Worm (Caenorhabditis elegans): ENCODE measurements around the gene pqn-42.

Gene pqn-42

DNA sequence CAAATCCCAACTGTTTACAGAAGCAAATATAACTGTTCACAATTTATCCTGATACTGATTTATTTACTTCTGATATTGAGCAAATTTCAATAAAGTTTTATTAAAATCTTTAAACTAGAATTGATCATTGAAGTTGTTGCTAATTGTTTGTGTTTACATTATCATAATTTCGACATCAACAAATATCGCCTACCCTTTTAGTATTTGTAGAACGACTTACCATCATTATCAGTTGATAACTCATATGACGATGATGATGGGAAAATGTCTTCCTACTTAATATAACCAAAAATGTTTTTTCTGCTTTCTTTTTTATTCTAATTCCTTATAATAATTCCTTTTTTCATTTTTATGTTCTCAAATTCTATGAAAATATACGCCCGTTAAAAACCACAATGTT is 38.1 kb downstream of the pqn-42 start:
- TF ChIP-seq nhr-90 (tag; optimal IDR thresholded peaks at IDR 0.05) (no peak), tbx-9 (tag; optimal IDR thresholded peaks at IDR 0.05; ENCODE audit: borderline replicate concordance) (no peak), ekl-4 (GFP tag; IDR thresholded peaks at IDR 0.05) (no peak), madf-8 (GFP tag; conservative IDR thresholded peaks at IDR 0.05) (no peak), bed-1 (GFP tag; IDR thresholded peaks at IDR 0.05) (no peak), madf-3 (GFP tag; IDR thresholded peaks at IDR 0.05) (no peak), lin-40 (tag; optimal IDR thresholded peaks at IDR 0.05) (no peak), F52B5.7 (tag; optimal IDR thresholded peaks at IDR 0.05) (no peak), cebp-2 (GFP tag; IDR thresholded peaks at IDR 0.05) (no peak), C17E4.6 (GFP tag; IDR thresholded peaks at IDR 0.05) (no peak)

DNA sequence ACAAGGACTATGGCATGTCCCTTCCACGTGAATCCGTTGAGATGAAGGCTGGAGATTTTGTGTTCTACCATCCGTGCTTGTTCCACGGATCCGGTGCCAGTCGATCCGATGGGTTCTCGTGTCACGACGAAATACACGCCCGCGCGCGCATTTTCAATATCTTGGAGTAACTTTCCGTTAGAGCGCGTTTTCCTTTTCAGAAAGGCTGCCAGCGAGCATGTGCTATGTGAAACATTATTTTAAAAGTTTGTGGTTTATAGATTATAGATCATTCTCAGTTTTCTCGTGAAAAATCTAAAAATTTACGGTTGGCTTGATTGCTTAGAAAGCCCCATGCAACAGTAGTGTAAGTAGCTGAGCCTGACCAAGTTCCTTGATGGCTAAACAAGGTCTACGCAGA is 39.9 kb downstream of the pqn-42 start, which contains the start of gene fbxc-20:
fbxc-20 (plus strand) TSS at position 301 of the 400 bp plus-strand sequence.
- TF ChIP-seq Y53F4B.3 (GFP tag; IDR thresholded peaks at IDR 0.05) (no peak), nhr-80 (tag; optimal IDR thresholded peaks at IDR 0.05) (no peak), ama-1 (optimal IDR thresholded peaks at IDR 0.05) (no peak), ama-1 (GFP tag; optimal IDR thresholded peaks at IDR 0.05) (no peak)

DNA sequence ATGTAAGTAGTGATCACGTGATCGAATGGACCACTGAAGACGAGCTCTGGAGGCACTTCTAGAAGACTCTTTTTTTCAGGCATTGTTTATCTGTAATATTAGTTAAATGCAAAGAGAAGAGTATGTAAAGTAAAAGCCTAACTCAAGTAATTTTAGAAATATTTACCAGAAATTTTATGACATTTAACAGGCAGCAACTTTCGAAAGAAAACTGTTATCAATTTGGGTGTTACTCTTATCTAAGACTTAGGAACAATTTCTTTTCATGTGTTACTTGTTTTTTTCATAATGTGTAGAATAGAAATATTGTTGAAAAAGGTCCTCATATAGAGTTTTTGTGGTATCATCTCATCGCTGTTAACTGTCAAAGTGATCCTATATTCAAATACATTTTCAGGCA is 40.9 kb downstream of the pqn-42 start, which contains the start of the genes F42G2.5 and F42G2.7:
F42G2.5 (minus strand) TSS at position 101 of the 400 bp plus-strand sequence.
F42G2.7 (plus strand) TSS at position 270 of the 400 bp plus-strand sequence.
- TF ChIP-seq F55B11.4 (tag; optimal IDR thresholded peaks at IDR 0.05; ENCODE audit: borderline replicate concordance, insufficient read depth) (no peak), athp-1 (tag; optimal IDR thresholded peaks at IDR 0.05) (no peak), lin-35 (GFP tag; optimal IDR thresholded peaks at IDR 0.05) (no peak), dox-1 (GFP tag; IDR thresholded peaks at IDR 0.05) (no peak), ceh-100 (GFP tag; IDR thresholded peaks at IDR 0.05) (no peak), F23B12.7 (tag; optimal IDR thresholded peaks at IDR 0.05; ENCODE audit: insufficient read depth) (no peak), cebp-1 (GFP tag; IDR thresholded peaks at IDR 0.05) (no peak), cebp-1 (tag; optimal IDR thresholded peaks at IDR 0.05) (no peak), lir-1 (GFP tag; conservative IDR thresholded peaks at IDR 0.05) (no peak), madf-3 (GFP tag; IDR thresholded peaks at IDR 0.05) (no peak), sptf-2 (GFP tag; optimal IDR thresholded peaks at IDR 0.05) (no peak), nhr-80 (tag; optimal IDR thresholded peaks at IDR 0.05) (no peak)

DNA sequence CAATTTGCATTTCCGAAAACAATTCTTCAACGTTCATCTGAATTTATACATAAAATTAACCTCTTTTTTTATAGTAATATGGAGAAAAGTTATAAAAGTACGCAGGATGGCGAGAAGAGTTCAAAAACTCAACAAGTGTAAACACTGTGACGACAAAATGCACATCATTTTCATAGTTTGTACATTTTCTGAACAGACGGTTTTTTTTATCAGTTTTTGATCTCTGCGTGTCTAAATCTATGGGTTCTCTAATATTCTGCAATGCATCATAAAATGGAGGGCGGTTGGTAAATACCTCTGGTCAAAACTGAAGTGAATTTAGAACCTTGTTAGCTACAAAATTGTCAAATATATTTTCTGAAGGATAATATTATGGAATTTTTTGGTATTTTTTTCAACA is 43.3 kb downstream of the pqn-42 start, which contains the start of gene fbxa-4:
fbxa-4 (minus strand) TSS at position 93 of the 400 bp plus-strand sequence.
- no peak for TF ChIP-seq F33H1.4 (GFP tag; IDR thresholded peaks at IDR 0.05)
- peak; percentile 54 for TF ChIP-seq nhr-80 (tag; optimal IDR thresholded peaks at IDR 0.05)
- no peak for TF ChIP-seq sdz-38 (tag; optimal IDR thresholded peaks at IDR 0.05)

DNA sequence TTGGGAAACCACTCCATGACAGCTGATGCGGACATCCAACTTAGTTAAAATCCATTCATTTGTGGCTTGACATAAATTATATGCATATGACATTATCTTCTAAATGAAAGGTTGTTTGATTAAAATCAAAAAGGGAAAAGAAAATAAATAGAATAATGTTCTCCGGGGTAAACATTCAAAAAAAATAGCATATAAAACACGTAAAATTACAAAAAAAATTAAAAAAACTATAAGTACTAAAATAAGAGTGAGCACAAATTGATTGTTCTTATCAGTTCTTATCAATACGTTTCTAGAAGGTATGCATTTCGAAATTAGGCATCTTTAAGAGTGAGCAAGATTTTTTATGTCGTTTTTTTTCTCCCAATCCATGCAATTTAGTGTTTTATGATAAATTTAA is 46.1 kb downstream of the pqn-42 start, which contains the start of gene fbxa-182:
fbxa-182 (minus strand) TSS at position 101 of the 400 bp plus-strand sequence.
- TF ChIP-seq ztf-26 (tag; optimal IDR thresholded peaks at IDR 0.05) (no peak), madf-8 (GFP tag; conservative IDR thresholded peaks at IDR 0.05) (no peak), aptf-3 (GFP tag; IDR thresholded peaks at IDR 0.05) (no peak), Y53F4B.3 (GFP tag; IDR thresholded peaks at IDR 0.05) (no peak), cebp-2 (GFP tag; IDR thresholded peaks at IDR 0.05) (no peak), fkh-3 (tag; optimal IDR thresholded peaks at IDR 0.05) (no peak), madf-3 (GFP tag; IDR thresholded peaks at IDR 0.05) (no peak)

DNA sequence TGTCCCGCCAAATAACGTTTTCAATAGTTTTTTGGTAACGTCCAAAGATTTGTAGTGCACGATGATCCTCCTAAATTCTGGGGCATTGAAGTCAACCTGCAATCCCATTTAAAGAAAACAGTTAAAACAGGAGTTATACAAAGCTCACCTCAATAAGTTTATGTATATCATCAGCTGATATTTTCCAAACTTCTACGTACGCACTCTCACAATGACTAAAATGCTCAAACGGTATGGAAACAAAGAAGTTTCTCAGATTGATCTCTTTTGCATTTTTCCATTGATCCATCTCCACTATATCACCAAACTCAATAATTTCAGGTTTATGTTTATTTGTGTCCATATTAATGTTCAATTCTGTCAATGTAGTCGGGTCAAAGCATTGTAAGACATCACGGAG is 47.2 kb downstream of the pqn-42 start:
- no peak for TF ChIP-seq tbx-9 (tag; optimal IDR thresholded peaks at IDR 0.05; ENCODE audit: borderline replicate concordance)
- no peak for TF ChIP-seq madf-6 (GFP tag; IDR thresholded peaks at IDR 0.05)
- TF ChIP-seq ztf-26 (tag; optimal IDR thresholded peaks at IDR 0.05), result no peak
- TF ChIP-seq attf-5 (GFP tag; optimal IDR thresholded peaks at IDR 0.05), result no peak
- TF ChIP-seq mel-28 (tag; optimal IDR thresholded peaks at IDR 0.05; ENCODE audit: borderline replicate concordance), result no peak
- no peak for TF ChIP-seq madf-3 (GFP tag; IDR thresholded peaks at IDR 0.05)
- TF ChIP-seq nhr-27 (tag; optimal IDR thresholded peaks at IDR 0.05), result no peak
- TF ChIP-seq atf-7 (tag; optimal IDR thresholded peaks at IDR 0.05), result no peak
- TF ChIP-seq Y56A3A.18 (GFP tag; IDR thresholded peaks at IDR 0.05), result no peak
- no peak for TF ChIP-seq madf-10 (tag; optimal IDR thresholded peaks at IDR 0.05)
- TF ChIP-seq ama-1 (optimal IDR thresholded peaks at IDR 0.05), result no peak
- TF ChIP-seq ama-1 (GFP tag; optimal IDR thresholded peaks at IDR 0.05), result no peak
- no peak for TF ChIP-seq hmg-20 (GFP tag; IDR thresholded peaks at IDR 0.05)
- no peak for TF ChIP-seq sptf-2 (GFP tag; optimal IDR thresholded peaks at IDR 0.05)
- no peak for TF ChIP-seq cebp-1 (GFP tag; IDR thresholded peaks at IDR 0.05)
- no peak for TF ChIP-seq cebp-1 (tag; optimal IDR thresholded peaks at IDR 0.05)

All from whole organism, young adult.